Worm (Caenorhabditis elegans): ENCODE measurements around the gene ugt-9.
"Not testable (repeated sequence)": the region's sequence is repeated elsewhere in the genome, so short reads cannot be mapped to it uniquely, and the experiment has no call there.

ugt-9 gene

ce11 chrV:4884490-4884889, 11.4 kb upstream of the ugt-9 start, which contains the start of gene T19H12.12:
Gene T19H12.12 (plus strand): TSS chrV:4884790.
- TF ChIP-seq unc-62 (GFP tag; optimal IDR thresholded peaks at IDR 0.05): no peak

ce11 chrV:4885372-4885771, 10.5 kb upstream of the ugt-9 start, which contains the start of gene T19H12.3:
Gene T19H12.3 (plus strand): TSS chrV:4885672.
- no peak for TF ChIP-seq unc-62 (GFP tag; optimal IDR thresholded peaks at IDR 0.05)

ce11 chrV:4889477-4889876, 6.4 kb upstream of the ugt-9 start, which contains the start of gene ugt-12:
Gene ugt-12 (minus strand): TSS chrV:4889629.
- no peak for TF ChIP-seq unc-62 (GFP tag; optimal IDR thresholded peaks at IDR 0.05)

- no peak for TF ChIP-seq unc-62 (GFP tag; optimal IDR thresholded peaks at IDR 0.05)
Observed at ce11 chrV:4889976-4890479, 5.8 kb upstream of the ugt-9 start, which contains the start of gene T19H12.2. Gene T19H12.2 (plus strand): TSS chrV:4890429.

ce11 chrV:4890781-4891180, 5.1 kb upstream of the ugt-9 start:
- no peak for TF ChIP-seq unc-62 (GFP tag; optimal IDR thresholded peaks at IDR 0.05)

- no peak for TF ChIP-seq unc-62 (GFP tag; optimal IDR thresholded peaks at IDR 0.05)
Observed at ce11 chrV:4891305-4891704, 4.5 kb upstream of the ugt-9 start.

ce11 chrV:4894971-4895370, 877 bp upstream of the ugt-9 start, which contains the start of gene ugt-11:
Gene ugt-11 (minus strand): TSS chrV:4895071.
- TF ChIP-seq unc-62 (GFP tag; optimal IDR thresholded peaks at IDR 0.05): no peak

- TF ChIP-seq unc-62 (GFP tag; optimal IDR thresholded peaks at IDR 0.05): not testable (repeated sequence)
Observed at ce11 chrV:4900020-4900419, 4.2 kb downstream of the ugt-9 start, which contains the start of gene ugt-10. Gene ugt-10 (minus strand): TSS chrV:4900120.

- no peak for TF ChIP-seq unc-62 (GFP tag; optimal IDR thresholded peaks at IDR 0.05)
Observed at ce11 chrV:4901074-4901473, 5.2 kb downstream of the ugt-9 start, which contains the start of gene ugt-67. Gene ugt-67 (plus strand): TSS chrV:4901374.

- no peak for TF ChIP-seq unc-62 (GFP tag; optimal IDR thresholded peaks at IDR 0.05)
Observed at ce11 chrV:4903696-4904095, 7.8 kb downstream of the ugt-9 start, which contains the start of gene ugt-8. Gene ugt-8 (plus strand): TSS chrV:4903930.

- TF ChIP-seq unc-62 (GFP tag; optimal IDR thresholded peaks at IDR 0.05): no peak
Observed at ce11 chrV:4905953-4906352, 10.1 kb downstream of the ugt-9 start, which contains the start of gene ugt-14. Gene ugt-14 (plus strand): TSS chrV:4906253.

ce11 chrV:4908591-4908990, 12.7 kb downstream of the ugt-9 start, which contains the start of gene ugt-13:
Gene ugt-13 (plus strand): TSS chrV:4908884.
- no peak for TF ChIP-seq unc-62 (GFP tag; optimal IDR thresholded peaks at IDR 0.05)

ce11 chrV:4912313-4912712, 16.5 kb downstream of the ugt-9 start, which contains the start of gene H23N18.5:
Gene H23N18.5 (minus strand): TSS chrV:4912381.
- no peak for TF ChIP-seq unc-62 (GFP tag; optimal IDR thresholded peaks at IDR 0.05)

- TF ChIP-seq unc-62 (GFP tag; optimal IDR thresholded peaks at IDR 0.05): no peak
Observed at ce11 chrV:4913853-4914252, 18.0 kb downstream of the ugt-9 start.

ce11 chrV:4914879-4915278, 19.0 kb downstream of the ugt-9 start, which contains the start of gene H23N18.6:
Gene H23N18.6 (minus strand): TSS chrV:4915079.
- no peak for TF ChIP-seq unc-62 (GFP tag; optimal IDR thresholded peaks at IDR 0.05)

- no peak for TF ChIP-seq unc-62 (GFP tag; optimal IDR thresholded peaks at IDR 0.05)
Observed at ce11 chrV:4918091-4918624, 22.3 kb downstream of the ugt-9 start, which contains the start of gene C02E7.7. Gene C02E7.7 (minus strand): TSS chrV:4918574.

- no peak for TF ChIP-seq unc-62 (GFP tag; optimal IDR thresholded peaks at IDR 0.05)
Observed at ce11 chrV:4918664-4919257, 22.9 kb downstream of the ugt-9 start, which contains the start of gene C02E7.6. Gene C02E7.6 (plus strand): TSS chrV:4919207.

Measured in whole organism, dauer.